Worm (Caenorhabditis elegans): ENCODE measurements around the gene tag-273.
"Not testable (repeated sequence)": the region's sequence is repeated elsewhere in the genome, so short reads cannot be mapped to it uniquely, and the experiment has no call there.

tag-273 gene

DNA sequence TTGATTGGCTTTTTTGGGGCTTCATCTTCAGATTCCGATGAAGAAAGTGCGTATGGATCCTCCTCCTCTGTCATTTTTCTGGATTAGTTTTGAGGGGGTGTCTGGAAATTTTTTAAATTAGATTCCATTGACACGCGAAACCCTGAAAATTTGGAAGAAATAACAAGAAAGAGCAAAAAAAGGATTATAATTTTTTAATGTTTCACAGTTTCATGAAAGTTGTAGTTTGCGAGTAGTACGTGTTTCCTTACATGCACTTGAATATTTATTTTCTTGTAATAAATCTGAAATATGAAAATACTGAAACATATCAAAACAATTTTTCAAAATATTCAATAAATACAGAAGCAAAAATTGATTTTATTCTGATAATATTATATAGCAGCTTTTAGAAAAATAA, at the start of gene tag-273:
Gene tag-273, minus strand, starts transcription at position 101 of the 400 bp plus-strand sequence.
- TF ChIP-seq fkh-10 (GFP tag; optimal IDR thresholded peaks at IDR 0.05) (no peak), skn-1 (tag; optimal IDR thresholded peaks at IDR 0.05) (no peak), pqm-1 (tag; optimal IDR thresholded peaks at IDR 0.05) (no peak), fkh-2 (tag; optimal IDR thresholded peaks at IDR 0.05) (no peak), hmg-11 (tag; optimal IDR thresholded peaks at IDR 0.05) (no peak), unc-39 (tag; optimal IDR thresholded peaks at IDR 0.05) (no peak)

DNA sequence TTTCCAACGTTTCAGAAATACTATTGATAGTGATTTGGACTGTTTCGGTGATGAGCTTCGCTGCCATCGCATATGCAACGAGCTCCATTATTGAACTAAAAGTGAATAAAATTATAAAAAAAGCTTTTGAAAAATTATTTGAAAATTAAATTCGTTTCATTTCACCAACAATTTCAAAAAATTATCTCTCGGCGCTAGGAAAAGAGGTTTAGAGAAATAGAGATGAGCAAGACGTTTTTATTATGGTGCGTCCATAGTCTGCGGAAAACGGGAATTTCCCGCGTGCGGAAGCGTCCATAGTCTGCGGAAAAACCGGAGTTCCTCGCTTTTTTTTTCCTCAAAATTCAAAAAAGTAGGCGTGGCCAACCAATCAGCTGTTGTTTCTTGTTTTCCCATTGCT, 46.9 kb upstream of the tag-273 start, which contains the start of gene pals-30:
Gene pals-30, minus strand, starts transcription at position 101 of the 400 bp plus-strand sequence.
- not testable (repeated sequence) for TF ChIP-seq nhr-76, tbx-2, elt-3 (tag; optimal IDR thresholded peaks at IDR 0.05)

ce11 chrIV:14549308-14549707, 44.3 kb upstream of the tag-273 start, which contains the start of gene T27E7.9:
Gene T27E7.9 (minus strand): TSS chrIV:14549408.
- no peak for TF ChIP-seq pha-4 (tag; optimal IDR thresholded peaks at IDR 0.05)
- no peak for TF ChIP-seq ceh-82 (tag; optimal IDR thresholded peaks at IDR 0.05)
- no peak for TF ChIP-seq sea-2 (GFP tag; optimal IDR thresholded peaks at IDR 0.05)
- TF ChIP-seq nhr-25 (tag; optimal IDR thresholded peaks at IDR 0.05) = no peak

ce11 chrIV:14547292-14547691, 42.3 kb upstream of the tag-273 start:
- TF ChIP-seq nfya-1 (tag; optimal IDR thresholded peaks at IDR 0.05; ENCODE audit: insufficient read depth) (peak; percentile 88), ceh-16 (tag; optimal IDR thresholded peaks at IDR 0.05) (no peak)

DNA sequence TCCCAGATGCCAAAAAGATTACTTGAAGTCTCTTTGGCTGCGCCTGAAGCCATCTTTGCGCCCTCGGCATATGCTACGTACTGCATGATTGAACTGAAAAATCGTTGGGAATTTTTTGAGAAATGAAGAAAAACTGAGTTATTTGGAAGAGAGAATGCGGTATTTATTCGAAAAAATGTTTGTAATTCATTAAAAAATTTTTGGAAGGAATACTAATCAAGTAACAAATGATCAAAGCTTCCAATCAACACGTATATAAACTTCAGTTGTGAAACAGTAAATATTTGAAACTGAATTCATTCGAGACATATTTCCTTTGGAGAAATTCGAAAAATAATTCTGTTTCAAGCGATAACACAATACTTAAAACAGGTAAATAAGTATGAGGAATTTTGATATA, 37.6 kb upstream of the tag-273 start, which contains the start of gene pals-29:
Gene pals-29, minus strand, starts transcription at position 101 of the 400 bp plus-strand sequence.
- no peak for TF ChIP-seq R02D3.7 (tag; optimal IDR thresholded peaks at IDR 0.05)
- no peak for TF ChIP-seq ZK546.5 (tag; optimal IDR thresholded peaks at IDR 0.05)
- TF ChIP-seq unc-62 (GFP tag; optimal IDR thresholded peaks at IDR 0.05) = no peak
- no peak for TF ChIP-seq tbx-2 (tag; optimal IDR thresholded peaks at IDR 0.05)
- TF ChIP-seq elt-3 (tag; optimal IDR thresholded peaks at IDR 0.05) = no peak
- no peak for TF ChIP-seq ceh-16 (tag; optimal IDR thresholded peaks at IDR 0.05)
- TF ChIP-seq daf-12 (tag; optimal IDR thresholded peaks at IDR 0.05) = no peak
- no peak for TF ChIP-seq nhr-76 (tag; optimal IDR thresholded peaks at IDR 0.05)
- TF ChIP-seq fos-1 (tag; optimal IDR thresholded peaks at IDR 0.05) = no peak
- TF ChIP-seq ztf-4 (tag; optimal IDR thresholded peaks at IDR 0.05) = no peak
- no peak for TF ChIP-seq nhr-25 (tag; optimal IDR thresholded peaks at IDR 0.05)
- TF ChIP-seq skn-1 (tag; optimal IDR thresholded peaks at IDR 0.05) = no peak
- TF ChIP-seq lsy-12 (tag; optimal IDR thresholded peaks at IDR 0.05) = no peak
- TF ChIP-seq ceh-82 (tag; optimal IDR thresholded peaks at IDR 0.05) = no peak
- TF ChIP-seq snpc-4 (tag; optimal IDR thresholded peaks at IDR 0.05) = no peak
- no peak for TF ChIP-seq lin-39 (tag; optimal IDR thresholded peaks at IDR 0.05)

ce11 chrIV:14536911-14537310, 31.9 kb upstream of the tag-273 start, which contains the start of gene T27E7.5:
Gene T27E7.5 (plus strand): TSS chrIV:14537163.
- no peak for TF ChIP-seq unc-62 (GFP tag; optimal IDR thresholded peaks at IDR 0.05)
- TF ChIP-seq nhr-28 (tag; optimal IDR thresholded peaks at IDR 0.05) = no peak
- TF ChIP-seq egl-5 (tag; optimal IDR thresholded peaks at IDR 0.05) = no peak
- no peak for TF ChIP-seq ceh-16 (tag; optimal IDR thresholded peaks at IDR 0.05)
- no peak for TF ChIP-seq tbx-2 (tag; optimal IDR thresholded peaks at IDR 0.05)
- TF ChIP-seq jun-1 (tag; optimal IDR thresholded peaks at IDR 0.05) = no peak
- TF ChIP-seq nfya-1 (tag; optimal IDR thresholded peaks at IDR 0.05; ENCODE audit: insufficient read depth) = no peak
- no peak for TF ChIP-seq lin-39 (tag; optimal IDR thresholded peaks at IDR 0.05)
- no peak for TF ChIP-seq ceh-82 (tag; optimal IDR thresholded peaks at IDR 0.05)
- no peak for TF ChIP-seq unc-39 (tag; optimal IDR thresholded peaks at IDR 0.05)
- no peak for TF ChIP-seq aly-2 (tag; optimal IDR thresholded peaks at IDR 0.05)
- no peak for TF ChIP-seq pha-4 (tag; optimal IDR thresholded peaks at IDR 0.05)
- no peak for TF ChIP-seq snpc-4 (tag; optimal IDR thresholded peaks at IDR 0.05)

ce11 chrIV:14534967-14535366, 30.0 kb upstream of the tag-273 start, which contains the start of gene T27E7.4:
Gene T27E7.4 (minus strand): TSS chrIV:14535067.
- TF ChIP-seq nhr-12 (tag; optimal IDR thresholded peaks at IDR 0.05) (no peak), hmg-11 (tag; optimal IDR thresholded peaks at IDR 0.05) (no peak), elt-1 (tag; optimal IDR thresholded peaks at IDR 0.05) (no peak), daf-12 (tag; optimal IDR thresholded peaks at IDR 0.05) (no peak), sea-2 (GFP tag; optimal IDR thresholded peaks at IDR 0.05) (no peak), egl-5 (tag; optimal IDR thresholded peaks at IDR 0.05) (no peak), skn-1 (tag; optimal IDR thresholded peaks at IDR 0.05) (no peak), lin-15B (tag; optimal IDR thresholded peaks at IDR 0.05) (no peak), lsy-12 (tag; optimal IDR thresholded peaks at IDR 0.05) (no peak), nhr-25 (tag; optimal IDR thresholded peaks at IDR 0.05) (no peak), fkh-2 (tag; optimal IDR thresholded peaks at IDR 0.05) (no peak), ZK546.5 (tag; optimal IDR thresholded peaks at IDR 0.05) (no peak)

Measured in whole organism, L3 larva.